Fruit fly (Drosophila melanogaster) whole organism, embryonic: ENCODE data around the gene CG8891.

Experiments used
- CG10147 ChIP-seq: fragments of 200-800 bp; sonication (Bioruptor generic); optimal IDR thresholded peaks from 2 replicates; lab custom pipeline; 2019; ENCODE audit warnings: missing biosample characterization, mild to moderate bottlenecking, missing genetic modification characterization, moderate library complexity
- CG10565 ChIP-seq: fragments of 200-800 bp; sonication (Bioruptor generic); optimal IDR thresholded peaks from 3 replicates; lab custom pipeline; 2016; ENCODE audit warnings: missing biosample characterization, mild to moderate bottlenecking, missing genetic modification characterization
- CG13123 ChIP-seq: fragments of 200-800 bp; sonication (Bioruptor generic); optimal IDR thresholded peaks from 2 replicates; lab custom pipeline; 2016; ENCODE audit warnings: missing biosample characterization, missing genetic modification characterization
- CG13624 ChIP-seq: fragments of 200-800 bp; sonication (Bioruptor generic); optimal IDR thresholded peaks from 2 replicates; lab custom pipeline; 2016; ENCODE audit warnings: missing biosample characterization, missing genetic modification characterization
- CG14710 ChIP-seq: fragments of 200-800 bp; sonication (Bioruptor generic); optimal IDR thresholded peaks from 3 replicates; lab custom pipeline; 2019; ENCODE audit warnings: missing biosample characterization, mild to moderate bottlenecking, missing genetic modification characterization, moderate library complexity
- CG15073 ChIP-seq: fragments of 200-800 bp; sonication (Bioruptor generic); optimal IDR thresholded peaks from 2 replicates; lab custom pipeline; 2016; ENCODE audit warnings: missing biosample characterization, missing genetic modification characterization
- CG15479 ChIP-seq: fragments of 200-800 bp; sonication (Bioruptor generic); optimal IDR thresholded peaks from 3 replicates; lab custom pipeline; 2019; ENCODE audit warnings: missing biosample characterization, mild to moderate bottlenecking, missing genetic modification characterization, moderate library complexity
- CG15696 ChIP-seq: fragments of 200-800 bp; sonication (Bioruptor generic); optimal IDR thresholded peaks from 2 replicates; lab custom pipeline; 2019; ENCODE audit warnings: missing biosample characterization, mild to moderate bottlenecking, missing genetic modification characterization, moderate library complexity
- CG1647 ChIP-seq: fragments of 200-800 bp; sonication (Bioruptor generic); optimal IDR thresholded peaks from 3 replicates; lab custom pipeline; 2016; ENCODE audit warnings: missing biosample characterization, missing genetic modification characterization
- CG18599 ChIP-seq: fragments of 200-800 bp; sonication (Bioruptor generic); optimal IDR thresholded peaks from 3 replicates; lab custom pipeline; 2017; ENCODE audit warnings: missing biosample characterization, missing genetic modification characterization, mild to moderate bottlenecking, moderate library complexity, missing genetic modification reagents
- CG2202 ChIP-seq: fragments of 200-800 bp; sonication (Bioruptor generic); optimal IDR thresholded peaks from 2 replicates; lab custom pipeline; 2018; ENCODE audit warnings: missing biosample characterization, mild to moderate bottlenecking, missing genetic modification characterization
- CG3163 ChIP-seq: fragments of 200-800 bp; sonication (Bioruptor generic); optimal IDR thresholded peaks from 3 replicates; lab custom pipeline; 2016; ENCODE audit warnings: missing biosample characterization, missing genetic modification characterization
- CG3407 ChIP-seq: fragments of 200-800 bp; sonication (Bioruptor generic); optimal IDR thresholded peaks from 2 replicates; lab custom pipeline; 2018; ENCODE audit warnings: missing biosample characterization, mild to moderate bottlenecking, missing genetic modification characterization
- CG4424 ChIP-seq: fragments of 200-800 bp; sonication (Bioruptor generic); optimal IDR thresholded peaks from 3 replicates; lab custom pipeline; 2016; ENCODE audit warnings: missing biosample characterization, missing genetic modification characterization
- CG5953 ChIP-seq: fragments of 200-800 bp; sonication (Bioruptor generic); IDR thresholded peaks from 2 replicates; pipeline ENCODE4 v1.3.6; 2022; ENCODE audit warnings: missing biosample characterization, missing genetic modification characterization
- CG6689 ChIP-seq: fragments of 200-800 bp; sonication (Bioruptor generic); IDR thresholded peaks from 2 replicates; pipeline ENCODE4 v1.3.6; 2022; ENCODE audit warnings: missing biosample characterization, missing genetic modification characterization
- CG6854 ChIP-seq: fragments of 200-800 bp; sonication (Bioruptor generic); optimal IDR thresholded peaks from 3 replicates; lab custom pipeline; 2017; ENCODE audit warnings: missing biosample characterization, mild to moderate bottlenecking, missing genetic modification characterization
- CG7745 ChIP-seq: fragments of 200-800 bp; sonication (Bioruptor generic); optimal IDR thresholded peaks from 2 replicates; lab custom pipeline; 2018; ENCODE audit warnings: missing biosample characterization, mild to moderate bottlenecking, missing genetic modification characterization, moderate library complexity
- CTCF ChIP-seq: fragments of 200-800 bp; sonication (Bioruptor generic); optimal IDR thresholded peaks from 2 replicates; lab custom pipeline; 2017; ENCODE audit warnings: missing biosample characterization, mild to moderate bottlenecking, missing genetic modification characterization, moderate library complexity
- CrebB ChIP-seq: fragments of 200-800 bp; sonication (Bioruptor generic); optimal IDR thresholded peaks from 3 replicates; lab custom pipeline; 2018; ENCODE audit warnings: missing biosample characterization, mild to moderate bottlenecking, missing genetic modification characterization
- D ChIP-seq, 2 experiments: fragments of 200-800 bp in 1 of 2; fragments of >200 bp in 1 of 2; sonication (Bioruptor generic) in 1 of 2; optimal IDR thresholded peaks; 2 replicates in 1 of 2; 3 replicates in 1 of 2; lab custom pipeline; 2017; ENCODE audit warnings: mild to moderate bottlenecking in 1 of 2, missing biosample characterization in 1 of 2, missing genetic modification characterization in 1 of 2, missing genetic modification reagents in 1 of 2
- Hr78 ChIP-seq, 2 experiments: fragments of 200-800 bp in 1 of 2; fragments of >200 bp in 1 of 2; sonication (Bioruptor generic) in 1 of 2; optimal IDR thresholded peaks; 2 replicates each; lab custom pipeline; 2017 to 2019; ENCODE audit warnings: missing biosample characterization in 2 of 2, missing genetic modification characterization in 2 of 2, mild to moderate bottlenecking in 1 of 2, moderate library complexity in 1 of 2
- Max ChIP-seq: fragments of 200-800 bp; sonication (Bioruptor generic); optimal IDR thresholded peaks from 2 replicates; lab custom pipeline; 2016; ENCODE audit warnings: missing biosample characterization, mild to moderate bottlenecking, missing genetic modification characterization
- Oaz ChIP-seq: fragments of 200-800 bp; sonication (Bioruptor generic); IDR thresholded peaks from 2 replicates; pipeline ENCODE4 v1.3.6; 2022; ENCODE audit warnings: missing biosample characterization, missing genetic modification characterization
- Spps ChIP-seq: fragments of 200-800 bp; sonication (Bioruptor generic); optimal IDR thresholded peaks from 2 replicates; lab custom pipeline; 2018; ENCODE audit warnings: missing biosample characterization, mild to moderate bottlenecking, missing genetic modification characterization
- Stat92E ChIP-seq, 3 experiments: fragments of >200 bp in 2 of 3; fragments of 200-800 bp in 1 of 3; sonication (Bioruptor generic) in 1 of 3; optimal IDR thresholded peaks; 2 replicates each; lab custom pipeline; 2017 to 2019; ENCODE audit warnings: missing biosample characterization in 3 of 3, missing genetic modification characterization in 3 of 3, mild to moderate bottlenecking in 1 of 3, moderate library complexity in 1 of 3
- Vsx1 ChIP-seq: fragments of 200-800 bp; sonication (Bioruptor generic); optimal IDR thresholded peaks from 2 replicates; lab custom pipeline; 2017; ENCODE audit warnings: missing biosample characterization, mild to moderate bottlenecking, missing genetic modification characterization, missing genetic modification reagents
- bab2 ChIP-seq: fragments of 200-800 bp; sonication (Bioruptor generic); optimal IDR thresholded peaks from 2 replicates; lab custom pipeline; 2016; ENCODE audit warnings: missing biosample characterization, missing genetic modification characterization
- bbx ChIP-seq: fragments of 200-800 bp; sonication (Bioruptor generic); IDR thresholded peaks from 2 replicates; pipeline ENCODE4 v1.3.6; 2022; ENCODE audit warnings: missing biosample characterization, missing genetic modification characterization; ENCODE audit not compliant: partially characterized antibody
- btn ChIP-seq: fragments of 200-800 bp; sonication (Bioruptor generic); optimal IDR thresholded peaks from 2 replicates; lab custom pipeline; 2016; ENCODE audit warnings: missing biosample characterization, missing genetic modification characterization
- dmrt99B ChIP-seq: fragments of 200-800 bp; sonication (Bioruptor generic); optimal IDR thresholded peaks from 2 replicates; lab custom pipeline; 2018; ENCODE audit warnings: missing biosample characterization, mild to moderate bottlenecking, missing genetic modification characterization, moderate library complexity
- ems ChIP-seq: fragments of 200-800 bp; sonication (Bioruptor generic); optimal IDR thresholded peaks from 3 replicates; lab custom pipeline; 2016; ENCODE audit warnings: missing biosample characterization, missing genetic modification characterization
- ewg ChIP-seq: fragments of 200-800 bp; sonication (Bioruptor generic); optimal IDR thresholded peaks from 3 replicates; lab custom pipeline; 2017; ENCODE audit warnings: mild to moderate bottlenecking, missing biosample characterization, missing genetic modification reagents, missing genetic modification characterization
- fd96Cb ChIP-seq: fragments of 200-800 bp; sonication (Bioruptor generic); optimal IDR thresholded peaks from 2 replicates; lab custom pipeline; 2018; ENCODE audit warnings: missing biosample characterization, mild to moderate bottlenecking, missing genetic modification characterization, moderate library complexity
- ftz-f1 ChIP-seq: fragments of 200-800 bp; sonication (Bioruptor generic); optimal IDR thresholded peaks from 2 replicates; lab custom pipeline; 2016; ENCODE audit warnings: missing biosample characterization, missing genetic modification characterization
- fu2 ChIP-seq: fragments of 200-800 bp; sonication (Bioruptor generic); optimal IDR thresholded peaks from 2 replicates; lab custom pipeline; 2016; ENCODE audit warnings: missing biosample characterization, missing genetic modification characterization
- gro ChIP-seq: fragments of 200-800 bp; sonication (Bioruptor generic); optimal IDR thresholded peaks from 2 replicates; lab custom pipeline; 2016; ENCODE audit warnings: missing biosample characterization, missing genetic modification characterization
- hkb ChIP-seq, 2 experiments: fragments of 200-800 bp in 1 of 2; fragments of >200 bp in 1 of 2; sonication (Bioruptor generic) in 1 of 2; IDR thresholded peaks in 1 of 2; optimal IDR thresholded peaks in 1 of 2; 2 replicates each; pipeline versions ENCODE4 v1.3.6 to Lab custom; 2017 to 2022; ENCODE audit warnings: missing biosample characterization in 1 of 2, missing genetic modification characterization in 1 of 2
- inv ChIP-seq: fragments of 200-800 bp; sonication (Bioruptor generic); IDR thresholded peaks from 2 replicates; pipeline ENCODE4 v1.3.6; 2022; ENCODE audit warnings: missing biosample characterization, missing genetic modification characterization; ENCODE audit not compliant: partially characterized antibody
- lilli ChIP-seq: fragments of 200-800 bp; sonication (Bioruptor generic); optimal IDR thresholded peaks from 3 replicates; lab custom pipeline; 2016; ENCODE audit warnings: missing biosample characterization, missing genetic modification characterization
- org-1 ChIP-seq: fragments of 200-800 bp; sonication (Bioruptor generic); optimal IDR thresholded peaks from 2 replicates; lab custom pipeline; 2017; ENCODE audit warnings: missing biosample characterization, missing genetic modification characterization
- otp ChIP-seq: fragments of 200-800 bp; sonication (Bioruptor generic); IDR thresholded peaks from 3 replicates; pipeline ENCODE4, ENCODE4 v1.3.6; 2022; ENCODE audit warnings: missing biosample characterization, missing genetic modification characterization
- phol ChIP-seq: fragments of 200-800 bp; sonication (Bioruptor generic); optimal IDR thresholded peaks from 3 replicates; lab custom pipeline; 2018; ENCODE audit warnings: missing biosample characterization, mild to moderate bottlenecking, missing genetic modification characterization, moderate library complexity
- row ChIP-seq: fragments of 200-800 bp; sonication (Bioruptor generic); IDR thresholded peaks from 3 replicates; pipeline ENCODE4 v1.3.6; 2022; ENCODE audit warnings: missing biosample characterization, missing genetic modification characterization
- sr ChIP-seq: fragments of 200-800 bp; sonication (Bioruptor generic); IDR thresholded peaks from 3 replicates; pipeline ENCODE4 v1.3.6; 2022; ENCODE audit warnings: missing biosample characterization, missing genetic modification characterization
- tgo ChIP-seq: fragments of 200-800 bp; sonication (Bioruptor generic); IDR thresholded peaks from 3 replicates; pipeline ENCODE4 v1.3.6; 2022; ENCODE audit warnings: missing biosample characterization, missing genetic modification characterization
- vfl ChIP-seq: fragments of 200-800 bp; sonication (Bioruptor generic); optimal IDR thresholded peaks from 2 replicates; lab custom pipeline; 2016; ENCODE audit warnings: missing biosample characterization, missing genetic modification characterization
- vnd ChIP-seq: fragments of 200-800 bp; sonication (Bioruptor generic); IDR thresholded peaks from 3 replicates; pipeline ENCODE4 v1.3.6; 2022; ENCODE audit warnings: missing biosample characterization, missing genetic modification characterization; ENCODE audit not compliant: partially characterized antibody
- vvl ChIP-seq: fragments of 200-800 bp; sonication (Bioruptor generic); IDR thresholded peaks from 2 replicates; pipeline ENCODE4 v1.3.6; 2022; ENCODE audit warnings: missing biosample characterization, missing genetic modification characterization
- wdn ChIP-seq: fragments of 200-800 bp; sonication (Bioruptor generic); IDR thresholded peaks from 2 replicates; pipeline ENCODE4 v1.3.6; 2022; ENCODE audit warnings: missing biosample characterization, missing genetic modification characterization

The CG8891 gene

DNA sequence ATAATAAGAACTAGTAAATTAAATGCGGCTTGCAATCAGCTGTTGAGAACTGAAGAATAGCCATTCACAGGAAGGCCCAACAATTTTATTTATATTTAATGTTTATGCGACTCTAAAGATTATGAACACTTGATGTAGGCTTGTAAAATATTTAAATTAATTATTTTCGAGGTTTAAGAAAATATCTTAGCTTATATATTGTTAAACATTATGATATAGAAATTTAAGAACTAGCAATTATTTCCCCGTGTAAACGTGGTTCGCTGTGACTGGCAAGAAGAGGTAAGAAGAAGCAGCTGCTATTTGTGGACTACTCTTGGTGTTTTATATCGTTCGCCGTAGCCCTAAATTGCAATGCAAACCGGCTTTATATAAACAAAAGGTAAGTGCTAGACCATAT is 33.9 kb downstream of the CG8891 start, which contains the start of the genes mRpL24 and betaggt-I (continued):
- TF ChIP-seq phol (tag; lab: Kevin White, UChicago) (peak; percentile 98), org-1 (GFP tag; lab: Kevin White, UChicago) (peak; percentile 86), tgo (GFP tag; lab: Robert Waterston, UW) (peak; percentile 97), ems (GFP tag; lab: Kevin White, UChicago) (peak; percentile 57), fd96Cb (tag; lab: Kevin White, UChicago) (peak; percentile 94), vvl (GFP tag; lab: Robert Waterston, UW) (peak; percentile 99), vfl (peak; percentile 94), row (GFP tag; lab: Robert Waterston, UW) (peak; percentile 99), btn (GFP tag; lab: Kevin White, UChicago) (no peak), bbx (no peak), CG15696 (peak; percentile 97), Stat92E (GFP tag; optimal IDR thresholded peaks at IDR 0.05; lab: Kevin White, UChicago) (peak in 1 of 3 experiments; percentile 85), Vsx1 (GFP tag; lab: Kevin White, UChicago) (peak; percentile 79), Spps (tag; lab: Kevin White, UChicago) (peak; percentile 94), Oaz (peak; percentile 95), wdn (GFP tag; lab: Robert Waterston, UW) (peak; percentile 94), dmrt99B (peak; percentile 95), CG4424 (GFP tag; lab: Kevin White, UChicago) (peak; percentile 95), D (optimal IDR thresholded peaks at IDR 0.05; lab: Kevin White, UChicago) (no peak), D (GFP tag; optimal IDR thresholded peaks at IDR 0.05; lab: Kevin White, UChicago) (peak; percentile 90), CG10147 (GFP tag; lab: Kevin White, UChicago) (peak; percentile 96), fu2 (peak; percentile 58), CG3163 (GFP tag; lab: Kevin White, UChicago) (peak; percentile 36), CG15073 (peak; percentile 71), CG18599 (GFP tag; lab: Kevin White, UChicago) (peak; percentile 97), CG3407 (peak; percentile 92), CG7745 (tag; lab: Kevin White, UChicago) (peak; percentile 58), CG14710 (tag; lab: Kevin White, UChicago) (peak; percentile 96), otp (GFP tag; lab: Robert Waterston, UW) (peak; percentile 95), lilli (GFP tag; lab: Kevin White, UChicago) (peak; percentile 96), CG1647 (peak; percentile 72), CG6854 (GFP tag; lab: Kevin White, UChicago) (peak; percentile 81), ftz-f1 (GFP tag; lab: Kevin White, UChicago) (peak; percentile 49), hkb (optimal IDR thresholded peaks at IDR 0.05; lab: Kevin White, UChicago) (no peak), hkb (GFP tag; IDR thresholded peaks at IDR 0.05; lab: Robert Waterston, UW) (peak; percentile 97), CrebB (peak; percentile 92), CG10565 (GFP tag; lab: Kevin White, UChicago) (peak; percentile 71), sr (GFP tag; lab: Robert Waterston, UW) (peak; percentile 75), CG5953 (peak; percentile 97), CG13123 (GFP tag; lab: Kevin White, UChicago) (peak; percentile 90), Hr78 (GFP tag; optimal IDR thresholded peaks at IDR 0.05; lab: Kevin White, UChicago) (no peak), gro (no peak), inv (no peak), ewg (peak; percentile 91), CTCF (no peak), CG2202 (peak; percentile 89), bab2 (GFP tag; lab: Kevin White, UChicago) (peak; percentile 72), vnd (GFP tag; lab: Robert Waterston, UW) (no peak), CG15479 (GFP tag; lab: Kevin White, UChicago) (no peak), CG6689 (GFP tag; lab: Robert Waterston, UW) (peak; percentile 98), CG13624 (GFP tag; lab: Kevin White, UChicago) (peak; percentile 64), Max (peak; percentile 94)
